Fruit fly (Drosophila melanogaster) whole organism, pupa: Measurements from ENCODE around the gene bi.

Experiments used
- CG10348 ChIP-seq: fragments of 200-800 bp; sonication (Bioruptor generic); IDR thresholded peaks from 2 replicates; pipeline ENCODE4 v1.3.6; 2022; ENCODE audit warnings: missing biosample characterization, missing genetic modification characterization
- CG12605 ChIP-seq: fragments of 200-800 bp; sonication (Bioruptor generic); IDR thresholded peaks from 2 replicates; pipeline ENCODE4 v1.3.6; 2022; ENCODE audit warnings: missing biosample characterization, missing genetic modification characterization
- CG13204 ChIP-seq: fragments of 200-800 bp; sonication (Bioruptor generic); optimal IDR thresholded peaks from 2 replicates; lab custom pipeline; 2018; ENCODE audit warnings: missing biosample characterization, mild to moderate bottlenecking, missing genetic modification characterization, moderate library complexity
- CG14655 ChIP-seq: fragments of 200-800 bp; sonication (Bioruptor generic); optimal IDR thresholded peaks from 3 replicates; lab custom pipeline; 2017; ENCODE audit warnings: mild to moderate bottlenecking, missing biosample characterization, missing genetic modification reagents, missing genetic modification characterization
- CG15710 ChIP-seq: fragments of 200-800 bp; sonication (Bioruptor generic); optimal IDR thresholded peaks from 2 replicates; lab custom pipeline; 2018; ENCODE audit warnings: missing biosample characterization, mild to moderate bottlenecking, missing genetic modification characterization, moderate library complexity
- CG17806 ChIP-seq: fragments of 200-800 bp; sonication (Bioruptor generic); optimal IDR thresholded peaks from 2 replicates; lab custom pipeline; 2018; ENCODE audit warnings: missing biosample characterization, mild to moderate bottlenecking, missing genetic modification characterization, moderate library complexity
- CG32121 ChIP-seq: fragments of 200-800 bp; sonication (Bioruptor generic); IDR thresholded peaks from 2 replicates; pipeline ENCODE4 v1.3.6; 2022; ENCODE audit warnings: missing biosample characterization, missing genetic modification characterization
- CG34367 ChIP-seq: fragments of 200-800 bp; sonication (Bioruptor generic); optimal IDR thresholded peaks from 2 replicates; lab custom pipeline; 2018; ENCODE audit warnings: missing biosample characterization, mild to moderate bottlenecking, missing genetic modification characterization
- CG4496 ChIP-seq: fragments of 200-800 bp; sonication (Bioruptor generic); IDR thresholded peaks from 3 replicates; pipeline ENCODE4 v1.3.6; 2022; ENCODE audit warnings: missing biosample characterization, missing genetic modification characterization
- CG8159 ChIP-seq: fragments of 200-800 bp; sonication (Bioruptor generic); optimal IDR thresholded peaks from 3 replicates; lab custom pipeline; 2018; ENCODE audit warnings: missing biosample characterization, mild to moderate bottlenecking, missing genetic modification characterization, moderate library complexity
- CG8301 ChIP-seq: fragments of 200-800 bp; sonication (Bioruptor generic); optimal IDR thresholded peaks from 2 replicates; lab custom pipeline; 2018; ENCODE audit warnings: missing biosample characterization, mild to moderate bottlenecking, missing genetic modification characterization
- CG9948 ChIP-seq: fragments of 200-800 bp; sonication (Bioruptor generic); optimal IDR thresholded peaks from 2 replicates; lab custom pipeline; 2018; ENCODE audit warnings: missing biosample characterization, mild to moderate bottlenecking, missing genetic modification characterization, moderate library complexity
- D1 ChIP-seq: fragments of 200-800 bp; sonication (Bioruptor generic); optimal IDR thresholded peaks from 2 replicates; lab custom pipeline; 2018; ENCODE audit warnings: missing biosample characterization, mild to moderate bottlenecking, missing genetic modification characterization, moderate library complexity
- EcR ChIP-seq: fragments of 200-800 bp; sonication (Bioruptor generic); optimal IDR thresholded peaks from 3 replicates; lab custom pipeline; 2019; ENCODE audit warnings: missing biosample characterization, missing genetic modification characterization, mild to moderate bottlenecking, moderate library complexity, missing genetic modification reagents
- Ets98B ChIP-seq: fragments of 200-800 bp; sonication (Bioruptor generic); IDR thresholded peaks from 2 replicates; pipeline ENCODE4 v1.3.6; 2022; ENCODE audit warnings: missing biosample characterization, missing genetic modification characterization
- Pif1A ChIP-seq: fragments of 200-800 bp; sonication (Bioruptor generic); optimal IDR thresholded peaks from 3 replicates; lab custom pipeline; 2016; ENCODE audit warnings: missing biosample characterization, missing genetic modification characterization
- Pif1B ChIP-seq: fragments of 200-800 bp; sonication (Bioruptor generic); optimal IDR thresholded peaks from 3 replicates; lab custom pipeline; 2016; ENCODE audit warnings: missing biosample characterization, missing genetic modification characterization
- Snoo ChIP-seq: fragments of 200-800 bp; sonication (Bioruptor generic); optimal IDR thresholded peaks from 3 replicates; lab custom pipeline; 2017; ENCODE audit warnings: missing biosample characterization, mild to moderate bottlenecking, missing genetic modification characterization, inconsistent platforms
- fd96Ca ChIP-seq: fragments of 200-800 bp; sonication (Bioruptor generic); IDR thresholded peaks from 3 replicates; pipeline ENCODE4 v1.3.6; 2022; ENCODE audit warnings: missing biosample characterization, missing genetic modification characterization
- gl ChIP-seq: fragments of 200-800 bp; sonication (Bioruptor generic); optimal IDR thresholded peaks from 2 replicates; lab custom pipeline; 2018; ENCODE audit warnings: missing biosample characterization, mild to moderate bottlenecking, missing genetic modification characterization
- rn ChIP-seq: fragments of 200-800 bp; sonication (Bioruptor generic); IDR thresholded peaks from 2 replicates; pipeline ENCODE4 v1.3.6; 2022; ENCODE audit warnings: missing biosample characterization, missing genetic modification characterization

The bi gene

DNA sequence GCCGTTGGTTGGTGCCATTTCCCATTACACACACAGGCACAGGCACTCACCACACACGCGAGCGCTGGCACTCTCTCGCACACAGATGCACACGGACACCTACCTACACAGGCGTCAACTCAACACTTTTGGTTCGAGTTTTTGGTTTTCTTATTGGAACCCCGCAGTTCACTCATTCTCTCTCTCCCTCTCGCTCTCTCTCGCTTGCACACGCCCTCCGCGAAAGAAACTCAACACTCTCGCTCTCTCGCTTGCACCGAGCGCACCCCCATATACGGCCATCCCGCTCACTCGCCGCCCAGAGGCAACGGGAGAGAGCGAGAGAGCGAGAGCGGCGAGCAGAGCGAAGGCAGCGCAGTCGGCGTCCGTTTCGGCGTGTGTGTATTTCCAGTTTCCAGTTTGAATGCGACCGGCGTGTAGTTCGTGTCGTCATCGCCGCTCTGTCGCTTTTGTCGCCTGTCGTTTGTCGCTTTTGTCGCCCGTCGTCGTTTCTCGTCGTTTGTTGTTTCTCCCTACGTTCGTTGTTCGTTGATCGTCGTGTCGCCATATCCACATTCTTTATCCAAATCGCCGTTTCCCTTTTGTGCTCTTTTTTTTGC is 14.2 kb downstream of the bi start:
- peak; percentile 74 for TF ChIP-seq CG32121 (GFP tag; lab: Robert Waterston, UW)
- peak; percentile 4 for TF ChIP-seq EcR (GFP tag; lab: Kevin White, UChicago)
- TF ChIP-seq gl (tag; lab: Kevin White, UChicago) = peak; percentile 25
- peak; percentile 25 for TF ChIP-seq CG8159 (tag; lab: Kevin White, UChicago)
- peak; percentile 27 for TF ChIP-seq CG34367 (tag; lab: Kevin White, UChicago)
- TF ChIP-seq CG13204 (GFP tag; lab: Kevin White, UChicago) = peak; percentile 11
- peak; percentile 34 for TF ChIP-seq CG15710
- TF ChIP-seq D1 (tag; lab: Kevin White, UChicago) = no peak
- peak; percentile 80 for TF ChIP-seq CG4496 (GFP tag; lab: Robert Waterston, UW)
- peak; percentile 40 for TF ChIP-seq CG12605 (GFP tag; lab: Robert Waterston, UW)
- TF ChIP-seq Pif1B (GFP tag; lab: Kevin White, UChicago) = peak; percentile 1
- TF ChIP-seq CG9948 = peak; percentile 4
- TF ChIP-seq CG8301 (tag; lab: Kevin White, UChicago) = peak; percentile 12
- 0 out of 2 replicates have a peak, but pooled peaks have one; percentile 21 for TF ChIP-seq rn
- no peak for TF ChIP-seq CG10348 (GFP tag; lab: Robert Waterston, UW)
- TF ChIP-seq Snoo (tag; lab: Kevin White, UChicago) = peak; percentile 20
- peak; percentile 77; the same call in 2 of the 3 replicates for TF ChIP-seq fd96Ca (GFP tag; lab: Robert Waterston, UW)
- peak; percentile 22 for TF ChIP-seq Pif1A (GFP tag; lab: Kevin White, UChicago)
- peak; percentile 65 for TF ChIP-seq Ets98B (GFP tag; lab: Robert Waterston, UW)
- TF ChIP-seq CG14655 (GFP tag; lab: Kevin White, UChicago) = peak; percentile 39
- TF ChIP-seq CG17806 (tag; lab: Kevin White, UChicago) = peak; percentile 28

DNA sequence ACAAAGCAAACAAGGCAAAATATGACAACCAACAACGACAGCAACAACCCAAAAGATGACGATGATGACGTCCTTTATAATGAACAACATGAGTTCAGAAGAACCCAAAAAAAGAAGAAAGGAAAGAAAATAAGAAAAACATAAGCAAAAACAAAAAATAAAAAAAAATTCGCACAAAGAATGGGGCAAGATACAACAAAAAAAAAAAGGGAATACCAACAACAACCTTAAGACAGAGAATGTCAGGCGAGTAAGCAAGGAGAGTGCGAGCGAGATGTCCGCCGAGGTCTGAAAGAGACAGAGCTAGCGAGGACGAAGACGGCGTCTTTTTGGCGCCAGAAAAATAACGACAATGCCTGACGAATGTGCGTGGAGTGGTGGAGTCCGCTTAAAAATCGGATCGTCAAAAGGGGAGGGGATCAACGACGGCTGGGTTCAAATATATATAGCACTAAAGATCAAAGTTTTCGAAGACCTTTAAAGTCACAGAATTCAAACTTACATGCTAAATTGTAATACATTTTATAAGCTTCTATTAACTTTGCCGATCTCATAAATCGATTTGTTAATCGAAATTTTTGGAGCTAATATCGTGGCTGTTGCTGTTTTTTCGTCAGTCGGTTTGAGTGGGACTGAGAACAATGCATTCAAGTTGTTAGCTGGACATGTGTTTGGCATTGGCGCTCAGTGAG is 22.4 kb downstream of the bi start:
- TF ChIP-seq CG4496 (GFP tag; lab: Robert Waterston, UW) = no peak
- no peak for TF ChIP-seq fd96Ca (GFP tag; lab: Robert Waterston, UW)
- TF ChIP-seq CG14655 (GFP tag; lab: Kevin White, UChicago) = no peak
- TF ChIP-seq Pif1B (GFP tag; lab: Kevin White, UChicago) = peak; percentile 30
- peak; percentile 54 for TF ChIP-seq CG17806 (tag; lab: Kevin White, UChicago)
- TF ChIP-seq Pif1A (GFP tag; lab: Kevin White, UChicago) = peak; percentile 64
- TF ChIP-seq Ets98B (GFP tag; lab: Robert Waterston, UW) = no peak
- TF ChIP-seq Snoo (tag; lab: Kevin White, UChicago) = peak; percentile 70
- TF ChIP-seq D1 (tag; lab: Kevin White, UChicago) = no peak
- TF ChIP-seq CG12605 (GFP tag; lab: Robert Waterston, UW) = no peak
- peak; percentile 27 for TF ChIP-seq EcR (GFP tag; lab: Kevin White, UChicago)
- TF ChIP-seq CG32121 (GFP tag; lab: Robert Waterston, UW) = no peak
- no peak for TF ChIP-seq rn
- TF ChIP-seq gl (tag; lab: Kevin White, UChicago) = peak; percentile 83
- peak; percentile 77 for TF ChIP-seq CG8159 (tag; lab: Kevin White, UChicago)
- TF ChIP-seq CG8301 (tag; lab: Kevin White, UChicago) = no peak
- peak; percentile 40 for TF ChIP-seq CG9948
- peak; percentile 78 for TF ChIP-seq CG15710
- peak; percentile 80 for TF ChIP-seq CG13204 (GFP tag; lab: Kevin White, UChicago)
- TF ChIP-seq CG10348 (GFP tag; lab: Robert Waterston, UW) = no peak
- peak; percentile 66 for TF ChIP-seq CG34367 (tag; lab: Kevin White, UChicago)

dm6 chrX:4438802-4439201 is 26.1 kb downstream of the bi start:
- TF ChIP-seq CG10348 (GFP tag; lab: Robert Waterston, UW) = no peak
- TF ChIP-seq CG4496 (GFP tag; lab: Robert Waterston, UW) = no peak
- TF ChIP-seq rn = no peak
- TF ChIP-seq CG13204 (GFP tag; lab: Kevin White, UChicago) = no peak
- TF ChIP-seq fd96Ca (GFP tag; lab: Robert Waterston, UW) = no peak
- peak; percentile 18 for TF ChIP-seq CG14655 (GFP tag; lab: Kevin White, UChicago)
- TF ChIP-seq CG15710 = no peak
- TF ChIP-seq Pif1B (GFP tag; lab: Kevin White, UChicago) = no peak
- peak; percentile 4 for TF ChIP-seq CG8301 (tag; lab: Kevin White, UChicago)
- peak; percentile 5 for TF ChIP-seq CG8159 (tag; lab: Kevin White, UChicago)
- no peak for TF ChIP-seq CG12605 (GFP tag; lab: Robert Waterston, UW)
- no peak for TF ChIP-seq Ets98B (GFP tag; lab: Robert Waterston, UW)
- TF ChIP-seq gl (tag; lab: Kevin White, UChicago) = no peak
- TF ChIP-seq CG9948 = no peak
- TF ChIP-seq D1 (tag; lab: Kevin White, UChicago) = no peak

DNA sequence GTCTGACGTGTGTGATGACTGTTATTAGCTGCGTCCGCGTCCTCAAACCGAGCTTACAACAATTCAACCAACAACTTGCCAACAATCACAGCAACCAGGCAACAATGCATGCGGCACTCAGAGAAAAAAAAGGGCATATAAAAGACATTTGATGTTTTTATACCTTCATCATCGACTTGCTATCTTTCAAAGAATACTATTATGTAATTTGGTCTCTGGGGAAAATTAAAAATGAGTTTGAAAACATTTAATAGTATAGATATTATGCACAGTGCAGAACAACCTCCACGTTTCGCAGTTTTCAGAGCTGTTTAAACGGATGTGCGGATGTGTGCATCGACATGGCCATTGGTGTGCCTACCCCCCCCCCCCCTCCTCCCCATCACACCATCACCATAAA is 29.9 kb downstream of the bi start:
- peak; percentile 19 for TF ChIP-seq Snoo (tag; lab: Kevin White, UChicago)
- peak; percentile 18 for TF ChIP-seq CG13204 (GFP tag; lab: Kevin White, UChicago)
- peak; percentile 69; the same call in 2 of the 3 replicates for TF ChIP-seq CG4496 (GFP tag; lab: Robert Waterston, UW)
- TF ChIP-seq CG34367 (tag; lab: Kevin White, UChicago) = peak; percentile 70
- peak; percentile 72 for TF ChIP-seq CG8159 (tag; lab: Kevin White, UChicago)
- no peak for TF ChIP-seq CG32121 (GFP tag; lab: Robert Waterston, UW)
- TF ChIP-seq CG12605 (GFP tag; lab: Robert Waterston, UW) = peak; percentile 45; the same call in 1 of the 2 replicates
- TF ChIP-seq CG15710 = peak; percentile 67
- peak; percentile 58 for TF ChIP-seq gl (tag; lab: Kevin White, UChicago)
- TF ChIP-seq CG14655 (GFP tag; lab: Kevin White, UChicago) = peak; percentile 67
- TF ChIP-seq fd96Ca (GFP tag; lab: Robert Waterston, UW) = 0 out of 3 replicates have a peak, but pooled peaks have one; percentile 31
- TF ChIP-seq D1 (tag; lab: Kevin White, UChicago) = peak; percentile 1
- no peak for TF ChIP-seq rn
- TF ChIP-seq CG10348 (GFP tag; lab: Robert Waterston, UW) = no peak
- TF ChIP-seq EcR (GFP tag; lab: Kevin White, UChicago) = no peak
- TF ChIP-seq CG17806 (tag; lab: Kevin White, UChicago) = peak; percentile 66
- TF ChIP-seq Pif1B (GFP tag; lab: Kevin White, UChicago) = peak; percentile 36
- TF ChIP-seq CG9948 = peak; percentile 69
- TF ChIP-seq Pif1A (GFP tag; lab: Kevin White, UChicago) = peak; percentile 17
- TF ChIP-seq CG8301 (tag; lab: Kevin White, UChicago) = peak; percentile 46
- no peak for TF ChIP-seq Ets98B (GFP tag; lab: Robert Waterston, UW)
